Worm (Caenorhabditis elegans): Measurements from ENCODE around the gene ZK1240.11.
A peak's percentile ranks its signal among the peaks of the same experiment; 100 is the strongest.

ZK1240.11 gene

ce11 chrII:2298742-2299141 is 26.3 kb upstream of the ZK1240.11 start, which contains the start of gene B0281.4:
Gene B0281.4, minus strand, starts transcription at chrII:2298842.
- TF ChIP-seq ZK546.5 (tag; optimal IDR thresholded peaks at IDR 0.05) (no peak), egl-43 (GFP tag; IDR thresholded peaks at IDR 0.05) (no peak)

- TF ChIP-seq aha-1 (tag) (peak; percentile 29), zfp-2 (tag; optimal IDR thresholded peaks at IDR 0.05) (no peak)
These were observed 24.2 kb upstream of the ZK1240.11 start, which contains the start of gene B0281.5 for ce11 chrII:2300861-2301260. Gene B0281.5, minus strand, starts transcription at chrII:2300961.

ce11 chrII:2302330-2302729 is 22.7 kb upstream of the ZK1240.11 start, which contains the start of gene B0281.6:
Gene B0281.6, minus strand, starts transcription at chrII:2302430.
- TF ChIP-seq ama-1 (optimal IDR thresholded peaks at IDR 0.05) (no peak), dpl-1 (GFP tag; optimal IDR thresholded peaks at IDR 0.05) (no peak), nhr-111 (GFP tag; optimal IDR thresholded peaks at IDR 0.05) (no peak), skn-1 (tag; optimal IDR thresholded peaks at IDR 0.05) (no peak), nhr-25 (tag; optimal IDR thresholded peaks at IDR 0.05; ENCODE audit: borderline replicate concordance, insufficient read depth) (no peak), ces-1 (GFP tag; optimal IDR thresholded peaks at IDR 0.05) (no peak), egl-27 (tag; optimal IDR thresholded peaks at IDR 0.05) (no peak), nhr-6 (tag; optimal IDR thresholded peaks at IDR 0.05) (no peak), ceh-20 (GFP tag; IDR thresholded peaks at IDR 0.05) (no peak), dmd-9 (GFP tag; IDR thresholded peaks at IDR 0.05) (no peak), unc-130 (GFP tag; optimal IDR thresholded peaks at IDR 0.05) (no peak)

ce11 chrII:2304575-2304974 is 20.5 kb upstream of the ZK1240.11 start:
- no peak for TF ChIP-seq egl-27 (tag; optimal IDR thresholded peaks at IDR 0.05)
- TF ChIP-seq spr-3 (GFP tag; optimal IDR thresholded peaks at IDR 0.05) = no peak
- peak; percentile 23 for TF ChIP-seq aha-1 (tag)
- no peak for TF ChIP-seq T26A8.4 (GFP tag; IDR thresholded peaks at IDR 0.05)

- no peak for TF ChIP-seq nhr-42 (GFP tag; IDR thresholded peaks at IDR 0.05)
- TF ChIP-seq snpc-1.2 (GFP tag; IDR thresholded peaks at IDR 0.05) = no peak
- TF ChIP-seq saeg-2 (GFP tag; IDR thresholded peaks at IDR 0.05) = no peak
- TF ChIP-seq ZK546.5 (tag; optimal IDR thresholded peaks at IDR 0.05) = no peak
- no peak for TF ChIP-seq ceh-32 (tag; optimal IDR thresholded peaks at IDR 0.05; ENCODE audit: poor library complexity)
- peak; percentile 10; the same call in 1 of the 2 replicates for TF ChIP-seq dmd-6 (GFP tag; IDR thresholded peaks at IDR 0.05)
- peak; percentile 93 for TF ChIP-seq pqm-1 (tag; optimal IDR thresholded peaks at IDR 0.05)
- TF ChIP-seq cey-2 (tag; optimal IDR thresholded peaks at IDR 0.05; ENCODE audit: borderline replicate concordance, insufficient read depth) = no peak
- TF ChIP-seq ztf-11 (tag; optimal IDR thresholded peaks at IDR 0.05) = no peak
- TF ChIP-seq php-3 (GFP tag; IDR thresholded peaks at IDR 0.05) = no peak
- TF ChIP-seq ztf-7 (tag; optimal IDR thresholded peaks at IDR 0.05) = no peak
- no peak for TF ChIP-seq F26F4.8 (GFP tag; conservative IDR thresholded peaks at IDR 0.05)
- no peak for TF ChIP-seq tra-1 (GFP tag; IDR thresholded peaks at IDR 0.05)
- TF ChIP-seq hlh-11 (tag; optimal IDR thresholded peaks at IDR 0.05) = no peak
- no peak for TF ChIP-seq F10B5.3 (tag; optimal IDR thresholded peaks at IDR 0.05)
- TF ChIP-seq nhr-48 (tag; optimal IDR thresholded peaks at IDR 0.05) = no peak
- peak; percentile 10 for TF ChIP-seq aha-1 (tag)
- no peak for TF ChIP-seq zip-2 (tag; optimal IDR thresholded peaks at IDR 0.05)
- TF ChIP-seq set-16 (GFP tag; IDR thresholded peaks at IDR 0.05) = no peak
- TF ChIP-seq nhr-28 (tag; optimal IDR thresholded peaks at IDR 0.05) = peak; percentile 61
- TF ChIP-seq lir-3 (tag; optimal IDR thresholded peaks at IDR 0.05) = no peak
- peak; percentile 26; the same call in 1 of the 2 replicates for TF ChIP-seq lin-1 (GFP tag; IDR thresholded peaks at IDR 0.05)
- TF ChIP-seq nhr-111 (GFP tag; optimal IDR thresholded peaks at IDR 0.05) = no peak
- TF ChIP-seq nhr-76 (tag; optimal IDR thresholded peaks at IDR 0.05) = no peak
- no peak for TF ChIP-seq ctbp-1 (GFP tag; IDR thresholded peaks at IDR 0.05)
- no peak for TF ChIP-seq lim-7 (GFP tag; IDR thresholded peaks at IDR 0.05)
- no peak for TF ChIP-seq nhr-11 (tag; optimal IDR thresholded peaks at IDR 0.05)
- TF ChIP-seq F49E8.2 (tag; optimal IDR thresholded peaks at IDR 0.05; ENCODE audit: borderline replicate concordance) = no peak
- no peak for TF ChIP-seq mdt-29 (GFP tag; IDR thresholded peaks at IDR 0.05)
- no peak for TF ChIP-seq vab-7 (GFP tag; IDR thresholded peaks at IDR 0.05)
- TF ChIP-seq nhr-41 (GFP tag; IDR thresholded peaks at IDR 0.05) = no peak
These were observed 19.5 kb upstream of the ZK1240.11 start for ce11 chrII:2305507-2305906.
